Worm (Caenorhabditis elegans) whole organism, L4 larva: Measurements from ENCODE around the gene vps-36.

Experiments
- F10B5.3 ChIP-seq: sonication (generic microtip); optimal IDR thresholded peaks from 2 replicates; lab custom pipeline; 2016; ENCODE audit warnings: mild to moderate bottlenecking, missing genetic modification characterization, missing compliant biosample characterization
- F37D6.2 ChIP-seq: sonication (generic microtip); optimal IDR thresholded peaks from 2 replicates; lab custom pipeline; 2016; ENCODE audit warnings: mild to moderate bottlenecking, missing genetic modification characterization, missing compliant biosample characterization
- F44E2.7 ChIP-seq: fragments of 200-800 bp; sonication (Bioruptor generic); IDR thresholded peaks from 2 replicates; pipeline ENCODE4 v2.1.2; 2022; ENCODE audit warnings: missing genetic modification characterization, missing compliant biosample characterization
- R02D3.7 ChIP-seq: fragments of 150-350 bp; sonication (generic microtip); optimal IDR thresholded peaks from 3 replicates; lab custom pipeline; 2014; ENCODE audit warnings: missing biosample characterization, missing genetic modification characterization
- Y105C5A.15 ChIP-seq: fragments of 200-800 bp; sonication (Bioruptor generic); IDR thresholded peaks from 2 replicates; pipeline ENCODE4 v1.3.6; 2022; ENCODE audit warnings: missing genetic modification characterization, missing compliant biosample characterization
- Y48G9A.11 ChIP-seq: fragments of 200-800 bp; sonication (Bioruptor generic); IDR thresholded peaks from 2 replicates; pipeline ENCODE4 v1.3.6; 2022; ENCODE audit warnings: missing genetic modification reagents, missing genetic modification characterization, missing compliant biosample characterization
- aly-2 ChIP-seq: sonication (generic microtip); optimal IDR thresholded peaks from 2 replicates; lab custom pipeline; 2018; ENCODE audit warnings: missing biosample characterization, missing genetic modification characterization
- arid-1 ChIP-seq: fragments of 200-800 bp; sonication (Bioruptor generic); conservative IDR thresholded peaks from 2 replicates; pipeline ENCODE4 v1.3.6; 2022; ENCODE audit warnings: missing genetic modification reagents, missing genetic modification characterization, missing compliant biosample characterization
- ceh-20 ChIP-seq: fragments of 200-800 bp; sonication (Bioruptor generic); IDR thresholded peaks from 2 replicates; pipeline ENCODE4 v1.3.6; 2022; ENCODE audit warnings: missing genetic modification reagents, missing genetic modification characterization, missing compliant biosample characterization
- ceh-32 ChIP-seq: sonication (generic microtip); optimal IDR thresholded peaks from 2 replicates; lab custom pipeline; 2016; ENCODE audit warnings: mild to moderate bottlenecking, missing genetic modification characterization, missing compliant biosample characterization; ENCODE audit not compliant: poor library complexity
- ceh-62 ChIP-seq: sonication (generic microtip); optimal IDR thresholded peaks from 2 replicates; lab custom pipeline; 2017; ENCODE audit warnings: missing biosample characterization, missing genetic modification characterization
- dmd-8 ChIP-seq: fragments of 200-800 bp; sonication (Bioruptor generic); IDR thresholded peaks from 2 replicates; pipeline ENCODE4 v1.3.6; 2022; ENCODE audit warnings: missing genetic modification characterization, missing compliant biosample characterization
- dmd-9 ChIP-seq: fragments of 200-800 bp; sonication (Bioruptor generic); IDR thresholded peaks from 2 replicates; pipeline ENCODE4 v1.3.6; 2022; ENCODE audit warnings: missing genetic modification reagents, missing genetic modification characterization, missing compliant biosample characterization
- dpl-1 ChIP-seq: fragments of 150-350 bp; optimal IDR thresholded peaks from 2 replicates; lab custom pipeline; 2014; ENCODE audit warnings: missing biosample characterization, missing genetic modification reagents, missing genetic modification characterization
- duxl-1 ChIP-seq: sonication (generic microtip); optimal IDR thresholded peaks from 2 replicates; lab custom pipeline; 2016; ENCODE audit warnings: mild to moderate bottlenecking, missing genetic modification characterization, moderate library complexity, missing compliant biosample characterization; ENCODE audit not compliant: poor library complexity
- dve-1 ChIP-seq: sonication (generic microtip); optimal IDR thresholded peaks from 2 replicates; lab custom pipeline; 2017; ENCODE audit warnings: antibody characterized with exemption, mild to moderate bottlenecking, missing genetic modification characterization, missing compliant biosample characterization; ENCODE audit not compliant: insufficient read depth
- egl-27 ChIP-seq: sonication (generic microtip); optimal IDR thresholded peaks from 3 replicates; lab custom pipeline; 2017; ENCODE audit warnings: missing biosample characterization, missing genetic modification reagents, missing genetic modification characterization
- fos-1 ChIP-seq: fragments of 150-350 bp; optimal IDR thresholded peaks from 2 replicates; lab custom pipeline; 2014; ENCODE audit warnings: missing biosample characterization, missing genetic modification characterization
- gei-8 ChIP-seq: fragments of 200-800 bp; sonication (Bioruptor generic); optimal IDR thresholded peaks from 2 replicates; lab custom pipeline; 2018; ENCODE audit warnings: mild to moderate bottlenecking, missing genetic modification characterization, missing compliant biosample characterization
- hif-1 ChIP-seq, 2 experiments: sonication (generic microtip); optimal IDR thresholded peaks; 2 replicates each; lab custom pipeline; 2016 to 2017; ENCODE audit warnings: missing compliant biosample characterization in 2 of 2, missing genetic modification characterization in 2 of 2, missing genetic modification reagents in 2 of 2, missing genotype in 2 of 2, mild to moderate bottlenecking in 1 of 2
- hlh-11 ChIP-seq: fragments of 200-800 bp; sonication (Bioruptor generic); optimal IDR thresholded peaks from 2 replicates; lab custom pipeline; 2018; ENCODE audit warnings: mild to moderate bottlenecking, missing genetic modification characterization, missing compliant biosample characterization
- hlh-30 ChIP-seq: sonication (generic microtip); optimal IDR thresholded peaks from 2 replicates; lab custom pipeline; 2017; ENCODE audit warnings: antibody characterized with exemption, mild to moderate bottlenecking, missing genetic modification characterization, missing compliant biosample characterization; ENCODE audit not compliant: insufficient read depth
- hmg-1.1 ChIP-seq: fragments of 200-800 bp; sonication (Bioruptor generic); IDR thresholded peaks from 2 replicates; pipeline ENCODE4 v1.3.6; 2022; ENCODE audit warnings: missing genetic modification reagents, missing genetic modification characterization, missing compliant biosample characterization
- jun-1 ChIP-seq: fragments of 150-350 bp; optimal IDR thresholded peaks from 2 replicates; lab custom pipeline; 2014; ENCODE audit warnings: missing biosample characterization, missing genetic modification reagents, missing genetic modification characterization
- lim-7 ChIP-seq: fragments of 200-800 bp; sonication (Bioruptor generic); IDR thresholded peaks from 2 replicates; pipeline ENCODE4 v1.3.6; 2022; ENCODE audit warnings: missing genetic modification characterization, missing compliant biosample characterization
- lin-13 ChIP-seq: fragments of 150-350 bp; optimal IDR thresholded peaks from 2 replicates; lab custom pipeline; 2014; ENCODE audit warnings: missing biosample characterization, missing genetic modification reagents, missing genetic modification characterization
- lin-15B ChIP-seq: fragments of 150-350 bp; sonication (generic microtip); optimal IDR thresholded peaks from 3 replicates; lab custom pipeline; 2014; ENCODE audit warnings: missing biosample characterization, missing genetic modification characterization
- lin-39 ChIP-seq: fragments of 150-350 bp; optimal IDR thresholded peaks from 2 replicates; lab custom pipeline; 2014; ENCODE audit warnings: missing biosample characterization, missing genetic modification reagents, missing genetic modification characterization
- lir-3 ChIP-seq: sonication (generic microtip); optimal IDR thresholded peaks from 2 replicates; lab custom pipeline; 2016; ENCODE audit warnings: mild to moderate bottlenecking, missing genetic modification characterization, missing compliant biosample characterization
- madf-5 ChIP-seq, 2 experiments: fragments of 200-800 bp; sonication (Bioruptor generic); IDR thresholded peaks; 2 replicates each; pipeline ENCODE4 v1.3.6; 2022; ENCODE audit warnings: missing compliant biosample characterization in 2 of 2, missing genetic modification characterization in 2 of 2
- mdl-1 ChIP-seq, 2 experiments: fragments of 150-350 bp in 1 of 2; sonication (generic microtip) in 1 of 2; optimal IDR thresholded peaks; 2 replicates each; lab custom pipeline; 2014 to 2017; ENCODE audit warnings: missing biosample characterization in 2 of 2, missing genetic modification characterization in 2 of 2
- mep-1 ChIP-seq: fragments of 150-350 bp; sonication (generic microtip); optimal IDR thresholded peaks from 3 replicates; lab custom pipeline; 2014; ENCODE audit warnings: missing biosample characterization, missing genetic modification characterization
- mxl-3 ChIP-seq: fragments of 200-800 bp; sonication (Bioruptor generic); optimal IDR thresholded peaks from 2 replicates; lab custom pipeline; 2018; ENCODE audit warnings: mild to moderate bottlenecking, missing genetic modification characterization, missing compliant biosample characterization
- nhr-10 ChIP-seq: fragments of 150-350 bp; optimal IDR thresholded peaks from 2 replicates; lab custom pipeline; 2014; ENCODE audit warnings: missing biosample characterization, missing genetic modification characterization
- nhr-11 ChIP-seq: fragments of 150-350 bp; optimal IDR thresholded peaks from 2 replicates; lab custom pipeline; 2014; ENCODE audit warnings: missing biosample characterization, missing genetic modification characterization
- nhr-25 ChIP-seq: sonication (generic microtip); optimal IDR thresholded peaks from 2 replicates; lab custom pipeline; 2017; ENCODE audit warnings: missing genetic modification characterization, mild to moderate bottlenecking, missing compliant biosample characterization, antibody characterized with exemption, moderate library complexity, borderline replicate concordance; ENCODE audit not compliant: insufficient read depth
- nhr-28 ChIP-seq: fragments of 150-350 bp; optimal IDR thresholded peaks from 2 replicates; lab custom pipeline; 2014; ENCODE audit warnings: missing biosample characterization, missing genetic modification characterization
- nhr-48 ChIP-seq: sonication (generic microtip); optimal IDR thresholded peaks from 2 replicates; lab custom pipeline; 2016; ENCODE audit warnings: mild to moderate bottlenecking, missing genetic modification characterization, missing compliant biosample characterization
- nhr-6 ChIP-seq: fragments of 150-350 bp; optimal IDR thresholded peaks from 2 replicates; lab custom pipeline; 2014; ENCODE audit warnings: missing biosample characterization, missing genetic modification characterization
- nhr-76 ChIP-seq: fragments of 150-350 bp; optimal IDR thresholded peaks from 2 replicates; lab custom pipeline; 2014; ENCODE audit warnings: missing biosample characterization, missing genetic modification characterization
- nhr-77 ChIP-seq: fragments of 150-350 bp; optimal IDR thresholded peaks from 2 replicates; lab custom pipeline; 2014; ENCODE audit warnings: missing biosample characterization, missing genetic modification characterization
- php-3 ChIP-seq: fragments of 200-800 bp; sonication (Bioruptor generic); IDR thresholded peaks from 2 replicates; pipeline ENCODE4 v1.3.6; 2022; ENCODE audit warnings: missing genetic modification reagents, missing genetic modification characterization, missing compliant biosample characterization
- pqm-1 ChIP-seq: sonication (generic microtip); optimal IDR thresholded peaks from 2 replicates; lab custom pipeline; 2017; ENCODE audit warnings: missing biosample characterization, missing genetic modification characterization
- sdz-12 ChIP-seq: fragments of 200-800 bp; sonication (Bioruptor generic); optimal IDR thresholded peaks from 2 replicates; lab custom pipeline; 2018; ENCODE audit warnings: mild to moderate bottlenecking, missing genetic modification characterization, missing compliant biosample characterization
- snpc-4 ChIP-seq: fragments of 150-350 bp; optimal IDR thresholded peaks from 2 replicates; lab custom pipeline; 2014; ENCODE audit warnings: missing biosample characterization, missing genetic modification characterization
- spr-3 ChIP-seq: fragments of 200-800 bp; sonication (Bioruptor generic); optimal IDR thresholded peaks from 2 replicates; lab custom pipeline; 2018; ENCODE audit warnings: mild to moderate bottlenecking, missing genetic modification characterization, missing compliant biosample characterization
- tra-1 ChIP-seq: fragments of 200-800 bp; sonication (Bioruptor generic); IDR thresholded peaks from 2 replicates; pipeline ENCODE4 v1.3.6; 2022; ENCODE audit warnings: missing genetic modification reagents, missing genetic modification characterization, missing compliant biosample characterization
- unc-130 ChIP-seq: sonication (generic microtip); optimal IDR thresholded peaks from 2 replicates; lab custom pipeline; 2016; ENCODE audit warnings: missing genetic modification reagents, missing genetic modification characterization, missing compliant biosample characterization
- unc-39 ChIP-seq: sonication (generic microtip); optimal IDR thresholded peaks from 2 replicates; lab custom pipeline; 2017; ENCODE audit warnings: missing biosample characterization, missing genetic modification characterization
- vab-7 ChIP-seq: fragments of 200-800 bp; sonication (Bioruptor generic); IDR thresholded peaks from 2 replicates; pipeline ENCODE4 v1.3.6; 2022; ENCODE audit warnings: missing genetic modification reagents, missing genetic modification characterization, missing compliant biosample characterization

Gene vps-36

ce11 chrV:10966874-10967273 lies 6.4 kb upstream of the vps-36 start (continued):
- TF ChIP-seq sdz-12 (peak; percentile 34), lim-7 (GFP tag; lab: Robert Waterston, UW) (no peak), madf-5 (GFP tag; IDR thresholded peaks at IDR 0.05; lab: Robert Waterston, UW) (0 out of 4 replicates have a peak, but pooled peaks of 1 of the 2 experiments have one; percentile 48), hmg-1.1 (GFP tag; lab: Robert Waterston, UW) (no peak), hlh-11 (tag; lab: Kevin White, UChicago) (no peak), vab-7 (GFP tag; lab: Robert Waterston, UW) (no peak), nhr-77 (tag; lab: Kevin White, UChicago) (no peak), hif-1 (tag; optimal IDR thresholded peaks at IDR 0.05; lab: Kevin White, UChicago) (no peak), lin-39 (no peak)

- TF ChIP-seq gei-8 (GFP tag; lab: Kevin White, UChicago) = no peak
- peak; percentile 94 for TF ChIP-seq ceh-20 (GFP tag; lab: Robert Waterston, UW)
- peak; percentile 82 for TF ChIP-seq php-3 (GFP tag; lab: Robert Waterston, UW)
- peak; percentile 18 for TF ChIP-seq nhr-76
- peak; percentile 74 for TF ChIP-seq dmd-9 (GFP tag; lab: Robert Waterston, UW)
- TF ChIP-seq F10B5.3 (tag; lab: Kevin White, UChicago) = peak; percentile 79
- TF ChIP-seq lir-3 (tag; lab: Kevin White, UChicago) = peak; percentile 6
- TF ChIP-seq dpl-1 (GFP tag; lab: Kevin White, UChicago) = peak; percentile 98
- peak; percentile 7; the same call in 1 of the 2 replicates for TF ChIP-seq Y48G9A.11 (GFP tag; lab: Robert Waterston, UW)
- peak; percentile 82 for TF ChIP-seq nhr-10
- TF ChIP-seq spr-3 (GFP tag; lab: Kevin White, UChicago) = peak; percentile 66
- peak; percentile 98 for TF ChIP-seq dve-1 (tag; lab: Kevin White, UChicago)
- TF ChIP-seq F44E2.7 = no peak
- TF ChIP-seq R02D3.7 (tag; lab: Kevin White, UChicago) = no peak
- peak; percentile 86 for TF ChIP-seq F37D6.2
- TF ChIP-seq unc-39 (tag; lab: Kevin White, UChicago) = no peak
- TF ChIP-seq duxl-1 (tag; lab: Kevin White, UChicago) = peak; percentile 92
- peak; percentile 94 for TF ChIP-seq nhr-48
- TF ChIP-seq mxl-3 (GFP tag; lab: Kevin White, UChicago) = peak; percentile 87
- TF ChIP-seq ceh-32 = peak; percentile 56
- TF ChIP-seq ceh-62 = no peak
- TF ChIP-seq jun-1 (tag; lab: Kevin White, UChicago) = peak; percentile 84
- peak; percentile 40 for TF ChIP-seq fos-1 (tag; lab: Kevin White, UChicago)
- peak; percentile 97 for TF ChIP-seq nhr-28
- TF ChIP-seq sdz-12 = no peak
- peak; percentile 84 for TF ChIP-seq unc-130 (GFP tag; lab: Kevin White, UChicago)
- no peak for TF ChIP-seq Y105C5A.15 (GFP tag; lab: Robert Waterston, UW)
- TF ChIP-seq nhr-25 = peak; percentile 97
- TF ChIP-seq pqm-1 (tag; lab: Kevin White, UChicago) = peak; percentile 78
- TF ChIP-seq mep-1 = peak; percentile 98
- TF ChIP-seq nhr-6 = peak; percentile 97
- TF ChIP-seq lin-13 = peak; percentile 92
- no peak for TF ChIP-seq aly-2 (tag; lab: Kevin White, UChicago)
- TF ChIP-seq snpc-4 (tag; lab: Kevin White, UChicago) = peak; percentile 32
- peak; percentile 34; the same call in 1 of the 2 replicates for TF ChIP-seq dmd-8 (GFP tag; lab: Robert Waterston, UW)
- peak; percentile 77 for TF ChIP-seq lin-15B (tag; lab: Kevin White, UChicago)
- TF ChIP-seq mdl-1 (tag; optimal IDR thresholded peaks at IDR 0.05; lab: Kevin White, UChicago) = peak in 1 of 2 experiments; percentile 76
- TF ChIP-seq nhr-11 = peak; percentile 98
- peak; percentile 85; the same call in 1 of the 2 replicates for TF ChIP-seq tra-1 (GFP tag; lab: Robert Waterston, UW)
- peak; percentile 98 for TF ChIP-seq hlh-11 (tag; lab: Kevin White, UChicago)
- peak; percentile 91 for TF ChIP-seq hlh-30 (tag; lab: Kevin White, UChicago)
- TF ChIP-seq arid-1 (GFP tag; lab: Robert Waterston, UW) = peak; percentile 87
- TF ChIP-seq egl-27 = peak; percentile 64
Measured at ce11 chrV:10965501-10965900, 5.0 kb upstream of the vps-36 start, which contains the start of the genes ctf-4 and eef-1G. Gene ctf-4 (minus strand): TSS chrV:10965539. Gene eef-1G (plus strand): TSS chrV:10965719.
